Worm (Caenorhabditis elegans): ENCODE results near the gene wrt-4.

wrt-4 gene

DNA sequence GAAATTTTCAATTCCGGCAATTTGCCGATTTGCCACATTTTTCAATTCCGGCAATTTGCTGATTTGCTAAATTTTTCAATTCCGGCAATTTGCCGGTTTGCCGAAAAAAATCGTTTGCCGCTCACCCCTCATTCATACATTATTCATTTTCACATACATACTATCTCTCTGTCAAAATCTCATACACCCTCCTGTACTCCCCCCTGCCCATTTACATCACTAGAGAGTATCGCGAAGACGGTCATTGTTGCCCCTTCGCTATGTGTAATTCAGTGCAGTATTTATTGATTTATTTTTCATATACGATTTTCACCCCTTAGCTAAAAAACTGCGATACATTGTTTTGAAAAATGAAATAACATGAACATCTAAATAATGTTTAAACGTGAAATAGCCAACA is 20.6 kb downstream of the wrt-4 start (continued):
- TF ChIP-seq snpc-3.4 (tag; optimal IDR thresholded peaks at IDR 0.05) (no peak), aptf-2 (GFP tag; conservative IDR thresholded peaks at IDR 0.05) (no peak), chd-7 (tag; optimal IDR thresholded peaks at IDR 0.05) (no peak), Y53G8AR.9 (GFP tag; conservative IDR thresholded peaks at IDR 0.05) (no peak), fkh-3 (tag; optimal IDR thresholded peaks at IDR 0.05) (no peak), K11D2.4 (GFP tag; IDR thresholded peaks at IDR 0.05) (peak; percentile 77), sdz-38 (tag; optimal IDR thresholded peaks at IDR 0.05) (no peak), dox-1 (GFP tag; IDR thresholded peaks at IDR 0.05) (peak; percentile 78), snpc-1.1 (tag; optimal IDR thresholded peaks at IDR 0.05; ENCODE audit: insufficient read depth) (no peak), dpl-1 (GFP tag; optimal IDR thresholded peaks at IDR 0.05) (no peak), him-1 (tag; optimal IDR thresholded peaks at IDR 0.05) (no peak), attf-6 (GFP tag; IDR thresholded peaks at IDR 0.05) (no peak), bed-1 (GFP tag; IDR thresholded peaks at IDR 0.05) (no peak), snpc-1.3 (tag; optimal IDR thresholded peaks at IDR 0.05; ENCODE audit: insufficient read depth) (no peak), madf-6 (GFP tag; IDR thresholded peaks at IDR 0.05) (no peak), unc-62 (GFP tag; optimal IDR thresholded peaks at IDR 0.05) (no peak), pha-4 (tag; optimal IDR thresholded peaks at IDR 0.05) (no peak), snpc-4 (GFP tag; optimal IDR thresholded peaks at IDR 0.05) (no peak), snpc-4 (tag; optimal IDR thresholded peaks at IDR 0.05) (peak in 2 of 4 experiments; percentile 32 to 64), rcor-1 (GFP tag; IDR thresholded peaks at IDR 0.05) (peak; percentile 26; the same call in 1 of the 2 replicates), B0035.1 (tag; optimal IDR thresholded peaks at IDR 0.05) (no peak), sea-2 (GFP tag; IDR thresholded peaks at IDR 0.05) (no peak), egrh-3 (GFP tag; IDR thresholded peaks at IDR 0.05) (no peak), ama-1 (optimal IDR thresholded peaks at IDR 0.05) (no peak), ama-1 (GFP tag; optimal IDR thresholded peaks at IDR 0.05) (no peak), let-526 (GFP tag; IDR thresholded peaks at IDR 0.05) (no peak), egl-44 (GFP tag; IDR thresholded peaks at IDR 0.05) (no peak), C17E4.6 (GFP tag; IDR thresholded peaks at IDR 0.05) (no peak), lsy-27 (tag; optimal IDR thresholded peaks at IDR 0.05; ENCODE audit: borderline replicate concordance, insufficient read depth) (no peak), attf-3 (GFP tag; conservative IDR thresholded peaks at IDR 0.05) (no peak), B0019.2 (GFP tag; conservative IDR thresholded peaks at IDR 0.05) (no peak), nhr-27 (tag; optimal IDR thresholded peaks at IDR 0.05) (no peak), F23B12.7 (tag; optimal IDR thresholded peaks at IDR 0.05; ENCODE audit: insufficient read depth) (no peak), rec-8 (tag; optimal IDR thresholded peaks at IDR 0.05) (no peak), xnd-1 (tag; optimal IDR thresholded peaks at IDR 0.05) (no peak), lin-54 (GFP tag; optimal IDR thresholded peaks at IDR 0.05) (peak; percentile 32), hlh-26 (GFP tag; conservative IDR thresholded peaks at IDR 0.05) (no peak), egl-18 (GFP tag; IDR thresholded peaks at IDR 0.05) (no peak), mel-28 (tag; optimal IDR thresholded peaks at IDR 0.05; ENCODE audit: borderline replicate concordance) (no peak), B0336.3 (GFP tag; IDR thresholded peaks at IDR 0.05) (peak; percentile 40; the same call in 1 of the 2 replicates), let-607 (tag; optimal IDR thresholded peaks at IDR 0.05) (peak in 1 of 2 experiments; percentile 64), gei-17 (GFP tag; optimal IDR thresholded peaks at IDR 0.05) (peak; percentile 93), Y56A3A.18 (GFP tag; IDR thresholded peaks at IDR 0.05) (peak; percentile 72), F49E8.2 (tag; optimal IDR thresholded peaks at IDR 0.05; ENCODE audit: insufficient read depth) (no peak), ceh-91 (GFP tag; IDR thresholded peaks at IDR 0.05) (no peak), lin-35 (GFP tag; optimal IDR thresholded peaks at IDR 0.05) (peak in 1 of 3 experiments; percentile 72), atf-7 (tag; optimal IDR thresholded peaks at IDR 0.05) (peak; percentile 8), nhr-179 (tag; optimal IDR thresholded peaks at IDR 0.05) (no peak)

All from whole organism, young adult.